Worm (Caenorhabditis elegans) whole organism, L4/young adult: Measurements from ENCODE around the gene R13H4.5.

Experiments used
- W03F9.2 ChIP-seq: fragments of 150-350 bp; optimal IDR thresholded peaks from 2 replicates; lab custom pipeline; 2014; ENCODE audit warnings: missing biosample characterization, missing genetic modification characterization
- dao-5 ChIP-seq: sonication (generic microtip); optimal IDR thresholded peaks from 2 replicates; lab custom pipeline; 2016; ENCODE audit warnings: missing genotype, missing genetic modification characterization, moderate library complexity, missing compliant biosample characterization
- him-1 ChIP-seq: sonication (generic microtip); optimal IDR thresholded peaks from 2 replicates; lab custom pipeline; 2016; ENCODE audit warnings: missing genotype, missing genetic modification reagents, missing genetic modification characterization, missing compliant biosample characterization

Gene R13H4.5

DNA sequence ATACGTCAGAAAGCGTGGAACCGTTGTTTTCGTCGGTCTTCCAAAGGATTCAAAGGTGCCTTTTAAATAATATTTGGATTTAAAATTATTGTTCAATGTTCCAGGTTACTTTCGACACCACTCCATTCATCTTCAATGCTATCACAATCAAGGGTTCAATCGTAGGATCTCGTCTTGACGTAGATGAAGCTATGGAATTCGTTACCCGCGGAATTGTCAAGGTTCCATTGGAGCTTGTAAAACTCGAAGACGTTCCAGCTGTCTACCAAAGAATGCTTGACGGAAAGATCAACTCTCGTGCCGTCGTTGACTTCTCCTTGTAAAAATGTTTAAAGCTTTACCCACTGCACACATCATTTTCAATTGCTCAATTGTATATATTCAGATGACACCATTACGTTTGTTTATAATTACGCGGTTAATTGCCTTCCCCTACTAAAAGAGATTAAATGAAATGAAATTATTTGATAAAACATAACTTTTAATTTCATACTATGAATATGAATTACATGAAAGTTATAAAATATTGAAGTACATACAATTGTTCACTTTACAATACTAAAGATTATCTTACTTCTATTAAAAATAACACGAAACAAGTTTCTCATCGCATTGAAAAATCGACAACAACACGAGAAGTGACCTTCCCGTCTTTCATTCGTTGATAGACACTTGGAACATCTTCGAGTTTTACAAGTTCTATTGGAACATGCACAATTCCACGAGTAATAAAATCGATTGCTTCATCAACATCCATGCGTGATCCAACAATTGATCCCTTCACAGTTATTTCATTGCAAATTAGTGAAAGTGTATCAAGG lies 28.9 kb downstream of the R13H4.5 start:
- no peak for TF ChIP-seq him-1 (tag; lab: Kevin White, UChicago)
- no peak for TF ChIP-seq W03F9.2 (tag; lab: Kevin White, UChicago)
- no peak for TF ChIP-seq dao-5

DNA sequence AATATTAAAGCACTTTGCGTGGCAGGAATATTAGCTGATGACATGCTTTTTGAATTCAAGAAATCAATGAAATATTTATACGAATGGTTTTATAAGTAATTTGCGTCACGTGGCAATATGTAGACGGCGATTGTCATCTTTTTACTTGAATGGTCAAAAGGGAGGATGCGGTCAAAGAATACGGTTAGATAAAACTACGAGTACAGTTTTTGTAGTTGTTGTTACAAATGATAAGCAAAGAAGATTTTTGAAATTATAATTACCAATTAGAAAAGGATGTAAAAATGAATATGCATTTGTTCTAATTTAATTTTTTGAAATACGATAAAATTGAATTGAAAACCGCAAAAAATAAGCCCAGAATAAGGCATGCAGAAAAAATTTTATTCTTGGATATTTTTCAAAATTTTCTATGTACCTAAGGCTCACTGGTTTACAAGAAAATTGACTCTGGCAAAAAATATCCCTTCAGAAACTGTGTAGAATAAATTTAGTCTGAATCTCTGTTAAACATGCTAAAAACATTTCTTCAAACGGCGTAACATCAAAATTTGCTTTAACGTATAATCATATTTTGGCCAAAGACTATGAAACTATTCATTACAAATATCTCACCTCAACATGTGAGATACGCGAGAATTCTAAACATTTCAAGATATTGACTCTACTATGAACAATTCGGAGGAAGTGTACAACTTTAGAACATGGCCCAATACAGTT lies 30.8 kb downstream of the R13H4.5 start, which contains the start of the genes sodh-2 and srx-76:
Gene sodh-2, minus strand, starts transcription at position 101 of the 720 bp plus-strand sequence.
Gene srx-76, plus strand, starts transcription at position 670 of the 720 bp plus-strand sequence.
- no peak for TF ChIP-seq W03F9.2 (tag; lab: Kevin White, UChicago)
- no peak for TF ChIP-seq dao-5
- TF ChIP-seq him-1 (tag; lab: Kevin White, UChicago) = no peak

DNA sequence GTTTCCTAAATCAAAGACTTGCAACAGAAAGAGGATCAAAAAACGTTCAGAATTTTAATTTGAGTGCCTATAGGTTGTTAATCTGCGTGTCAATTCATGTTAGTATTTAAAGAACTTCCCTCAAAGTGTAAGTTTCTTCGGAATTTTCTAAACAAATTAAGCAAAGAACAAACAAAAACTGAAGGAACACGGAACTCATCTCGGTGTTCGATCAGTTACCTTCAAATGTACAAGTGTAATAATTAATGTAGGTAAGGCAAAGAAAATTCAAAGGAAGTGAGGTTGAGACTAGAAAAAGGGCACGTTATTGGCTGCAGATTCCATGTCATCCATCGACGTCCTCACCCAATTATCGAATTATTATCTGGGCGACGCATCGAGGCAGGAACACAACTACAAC lies 33.5 kb downstream of the R13H4.5 start, which contains the start of gene K12G11.6:
Gene K12G11.6, plus strand, starts transcription at position 357 of the 400 bp plus-strand sequence.
- TF ChIP-seq W03F9.2 (tag; lab: Kevin White, UChicago) = no peak
- no peak for TF ChIP-seq him-1 (tag; lab: Kevin White, UChicago)

DNA sequence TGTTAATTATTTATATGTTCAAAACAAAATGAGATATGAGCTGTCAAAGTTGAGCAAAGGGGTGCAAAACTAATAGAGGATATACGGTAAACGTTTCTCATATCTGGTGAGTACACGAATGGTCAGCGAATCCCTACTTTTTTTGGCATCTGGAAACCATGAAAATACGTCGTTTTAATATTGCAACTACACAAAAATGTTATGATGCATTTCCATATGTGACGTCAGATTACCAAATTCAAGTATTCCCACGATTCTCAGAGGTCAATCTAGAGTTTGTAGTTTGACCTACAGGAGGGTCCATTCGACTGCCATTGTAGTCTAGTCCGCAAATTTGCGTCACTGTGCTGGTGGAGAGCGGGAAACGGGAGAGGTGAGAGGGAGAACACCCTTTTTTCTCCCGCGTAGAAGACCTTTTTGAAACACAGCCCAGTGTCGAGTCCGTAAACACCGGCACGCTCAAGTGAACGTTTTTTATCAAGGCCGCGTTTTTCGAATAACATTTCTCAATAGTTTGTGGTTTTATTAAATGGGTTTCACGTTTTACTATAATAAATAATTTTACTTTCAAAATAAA lies 35.9 kb downstream of the R13H4.5 start:
- TF ChIP-seq dao-5 (no peak), W03F9.2 (tag; lab: Kevin White, UChicago) (no peak), him-1 (tag; lab: Kevin White, UChicago) (no peak)

DNA sequence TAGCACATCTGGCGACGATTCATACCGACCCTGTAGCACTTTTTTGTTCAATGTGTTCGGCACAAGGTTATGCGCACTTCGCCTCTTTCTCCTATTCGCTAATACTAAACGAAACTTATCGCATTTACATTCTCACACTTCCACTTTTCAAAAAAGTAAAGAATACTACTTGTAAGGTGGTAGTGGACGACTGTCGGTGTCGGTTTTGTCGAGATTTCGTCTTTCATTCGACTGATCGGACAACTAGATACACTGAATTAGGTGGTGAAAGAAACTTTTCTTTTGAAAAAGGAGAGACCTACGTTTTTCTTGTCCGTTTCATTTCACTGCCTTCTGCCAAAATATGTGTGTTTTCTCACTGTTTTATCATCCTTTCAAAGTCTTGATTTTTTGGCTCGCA lies 37.1 kb downstream of the R13H4.5 start:
- TF ChIP-seq W03F9.2 (tag; lab: Kevin White, UChicago) (no peak), dao-5 (no peak), him-1 (tag; lab: Kevin White, UChicago) (no peak)

DNA sequence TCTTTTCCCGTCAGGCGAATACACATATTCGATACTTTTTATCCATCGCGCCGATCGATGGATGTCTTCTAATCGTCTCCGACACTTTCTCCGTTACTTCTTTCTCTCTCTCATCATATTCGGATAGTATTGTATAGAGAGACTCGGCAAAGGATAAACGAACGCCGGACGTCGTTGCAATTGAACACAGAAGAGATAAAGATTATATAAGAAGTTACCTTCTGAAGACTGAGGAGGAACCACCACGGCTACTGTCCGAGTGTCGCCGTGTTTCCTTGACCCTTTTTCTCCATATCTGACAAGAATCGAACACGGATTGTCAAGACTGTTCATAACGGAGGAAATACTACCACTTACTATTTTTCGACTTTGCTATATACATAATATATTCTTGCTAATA lies 38.7 kb downstream of the R13H4.5 start, which contains the start of gene sma-1:
Gene sma-1, plus strand, starts transcription at position 301 of the 400 bp plus-strand sequence.
- no peak for TF ChIP-seq him-1 (tag; lab: Kevin White, UChicago)
- no peak for TF ChIP-seq W03F9.2 (tag; lab: Kevin White, UChicago)
- no peak for TF ChIP-seq dao-5

DNA sequence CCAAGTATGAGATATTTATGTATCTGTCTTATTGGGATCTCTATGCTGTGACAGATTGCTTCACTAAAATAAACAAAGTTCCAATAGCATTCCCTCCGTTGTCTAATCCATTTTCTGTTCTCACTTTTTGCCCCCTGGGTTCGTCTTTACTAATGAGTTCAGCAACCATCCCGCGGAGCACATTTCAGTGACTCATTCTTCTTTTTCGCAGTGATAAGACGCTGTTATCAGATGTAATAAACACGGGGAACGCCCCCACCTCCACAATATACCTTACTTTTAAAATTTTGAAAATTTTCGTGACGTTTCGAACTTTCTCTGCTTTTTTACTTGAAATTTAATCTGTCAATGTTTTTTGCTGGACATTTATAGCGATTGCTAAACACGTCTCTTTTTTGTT lies 39.7 kb downstream of the R13H4.5 start:
- TF ChIP-seq him-1 (tag; lab: Kevin White, UChicago) = no peak
- TF ChIP-seq dao-5 = no peak
- TF ChIP-seq W03F9.2 (tag; lab: Kevin White, UChicago) = no peak

DNA sequence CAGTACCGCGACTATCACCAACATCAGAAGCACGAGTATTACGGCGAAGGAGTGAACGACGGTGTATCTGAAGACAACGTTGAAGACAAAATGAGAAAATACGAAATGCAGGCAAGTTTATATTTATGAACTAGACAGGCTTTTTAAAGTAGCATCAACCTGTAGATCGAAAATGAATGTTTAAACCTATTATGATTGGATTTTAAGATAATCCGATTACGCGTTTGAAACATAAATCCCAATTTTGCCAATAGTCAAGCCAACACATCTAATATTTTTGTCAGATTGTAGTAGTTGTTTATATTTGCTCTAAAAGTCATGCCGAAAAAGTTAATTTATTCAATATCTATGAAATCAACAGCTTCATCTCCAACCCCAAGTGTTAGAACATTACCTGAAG lies 40.8 kb downstream of the R13H4.5 start:
- no peak for TF ChIP-seq dao-5
- no peak for TF ChIP-seq W03F9.2 (tag; lab: Kevin White, UChicago)
- TF ChIP-seq him-1 (tag; lab: Kevin White, UChicago) = no peak

DNA sequence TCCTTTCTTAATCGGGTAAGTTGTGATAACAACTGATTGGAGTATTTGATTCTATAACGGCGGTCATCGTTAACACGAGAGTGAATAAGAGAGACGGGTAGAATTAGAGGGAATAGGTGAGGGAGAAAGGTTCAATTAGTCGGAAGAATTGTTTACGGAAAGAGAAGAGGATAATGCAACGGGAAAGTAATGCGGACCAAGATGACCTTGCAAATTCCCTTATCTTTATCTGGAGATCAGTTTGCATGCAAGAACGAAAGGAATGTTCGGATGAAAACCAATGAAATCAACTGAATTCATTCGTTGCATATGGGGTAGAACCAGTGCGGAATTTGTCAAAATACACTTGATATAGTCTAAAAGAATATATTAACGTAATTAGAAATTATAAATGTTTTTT lies 41.7 kb downstream of the R13H4.5 start:
- TF ChIP-seq him-1 (tag; lab: Kevin White, UChicago) = no peak
- TF ChIP-seq dao-5 = no peak

DNA sequence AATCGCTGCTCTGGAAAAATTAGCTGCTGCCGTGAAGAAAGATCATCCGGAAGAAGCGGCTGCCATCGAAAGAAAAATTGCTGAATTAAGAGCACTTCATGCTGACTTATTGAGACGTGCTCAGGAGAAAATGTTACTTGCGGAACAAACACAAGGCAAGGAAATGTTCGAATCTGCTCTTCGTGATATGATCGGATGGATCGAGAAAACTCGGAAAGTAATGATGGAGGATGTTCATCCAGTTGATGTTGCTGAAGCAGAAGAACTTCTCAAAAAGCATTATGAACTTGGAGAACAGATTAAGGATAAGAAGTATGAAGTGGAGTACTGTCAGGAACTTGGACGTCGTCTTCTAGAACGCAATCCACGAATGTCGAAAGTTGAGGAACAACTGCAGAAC lies 45.5 kb downstream of the R13H4.5 start:
- TF ChIP-seq dao-5 = no peak
- TF ChIP-seq him-1 (tag; lab: Kevin White, UChicago) = no peak
- TF ChIP-seq W03F9.2 (tag; lab: Kevin White, UChicago) = no peak
